Fruit fly (Drosophila melanogaster): ENCODE results near the gene Nf-YB.

Gene Nf-YB

dm6 chr2L:19763773-19764580 is 28.1 kb downstream of the Nf-YB start, which contains the start of gene fbp (continued):
- TF ChIP-seq Drgx (GFP tag; IDR thresholded peaks at IDR 0.05), result no peak
- TF ChIP-seq CG11247 (GFP tag; IDR thresholded peaks at IDR 0.05), result no peak
- no peak for TF ChIP-seq CG33213 (GFP tag; optimal IDR thresholded peaks at IDR 0.05)
- peak; percentile 86 for TF ChIP-seq sens (GFP tag)
- TF ChIP-seq mld (GFP tag; IDR thresholded peaks at IDR 0.05; ENCODE audit: partially characterized antibody), result no peak
- TF ChIP-seq CTCF (GFP tag; optimal IDR thresholded peaks at IDR 0.05), result no peak
- no peak for TF ChIP-seq tx (GFP tag; optimal IDR thresholded peaks at IDR 0.05)
- no peak for TF ChIP-seq chm (GFP tag; IDR thresholded peaks at IDR 0.05)
- TF ChIP-seq CG13894 (tag; optimal IDR thresholded peaks at IDR 0.05), result peak; percentile 70
- TF ChIP-seq Med (GFP tag), result peak; percentile 68
- TF ChIP-seq Gsc (GFP tag; IDR thresholded peaks at IDR 0.05), result no peak
- TF ChIP-seq yki (optimal IDR thresholded peaks at IDR 0.05), result no peak
- peak; percentile 28; the same call in 1 of the 3 replicates for TF ChIP-seq Mrtf (GFP tag; IDR thresholded peaks at IDR 0.05)
- TF ChIP-seq CG10366 (GFP tag; IDR thresholded peaks at IDR 0.05), result peak; percentile 41; the same call in 1 of the 2 replicates
- no peak for TF ChIP-seq CG4854 (GFP tag; optimal IDR thresholded peaks at IDR 0.05)
- TF ChIP-seq grau (tag; optimal IDR thresholded peaks at IDR 0.05), result peak; percentile 78
- TF ChIP-seq CG14860 (GFP tag; IDR thresholded peaks at IDR 0.05; ENCODE audit: partially characterized antibody), result no peak
- no peak for TF ChIP-seq Elba2 (GFP tag; optimal IDR thresholded peaks at IDR 0.05)
- TF ChIP-seq maf-S (GFP tag; optimal IDR thresholded peaks at IDR 0.05), result no peak
- no peak for TF ChIP-seq CG12744 (GFP tag; optimal IDR thresholded peaks at IDR 0.05)
- TF ChIP-seq CG17829 (tag; optimal IDR thresholded peaks at IDR 0.05), result peak; percentile 58
- no peak for TF ChIP-seq pfk (GFP tag; optimal IDR thresholded peaks at IDR 0.05)
- no peak for TF ChIP-seq z (GFP tag; IDR thresholded peaks at IDR 0.05)
- TF ChIP-seq CG2875 (GFP tag; optimal IDR thresholded peaks at IDR 0.05), result no peak
- TF ChIP-seq CG9876 (GFP tag; optimal IDR thresholded peaks at IDR 0.05), result no peak
- TF ChIP-seq grn (GFP tag; optimal IDR thresholded peaks at IDR 0.05), result no peak
- TF ChIP-seq CG43689 (GFP tag; IDR thresholded peaks at IDR 0.05), result no peak
- peak; percentile 44 for TF ChIP-seq PHDP (tag; optimal IDR thresholded peaks at IDR 0.05)
- TF ChIP-seq CG3407 (GFP tag; optimal IDR thresholded peaks at IDR 0.05), result peak; percentile 37
- TF ChIP-seq CG31224 (GFP tag; IDR thresholded peaks at IDR 0.05), result peak; percentile 49
- TF ChIP-seq Eip74EF (GFP tag; optimal IDR thresholded peaks at IDR 0.05), result peak in 1 of 2 experiments; percentile 70
- TF ChIP-seq CG7357 (GFP tag; IDR thresholded peaks at IDR 0.05), result peak; percentile 46; the same call in 1 of the 3 replicates
- TF ChIP-seq CG18619 (GFP tag; optimal IDR thresholded peaks at IDR 0.05), result peak; percentile 79
- no peak for TF ChIP-seq gro (GFP tag; optimal IDR thresholded peaks at IDR 0.05)
- TF ChIP-seq nerfin-1 (tag; optimal IDR thresholded peaks at IDR 0.05), result peak; percentile 48
- no peak for TF ChIP-seq stwl (tag; optimal IDR thresholded peaks at IDR 0.05)
- TF ChIP-seq dati (GFP tag; IDR thresholded peaks at IDR 0.05), result no peak
- no peak for TF ChIP-seq ap (GFP tag; IDR thresholded peaks at IDR 0.05)
- 0 out of 3 replicates have a peak, but pooled peaks have one; percentile 39 for TF ChIP-seq CG11456 (GFP tag; IDR thresholded peaks at IDR 0.05)
- no peak for TF ChIP-seq Nf-YA (GFP tag; IDR thresholded peaks at IDR 0.05)
- no peak for TF ChIP-seq CrebB (tag; optimal IDR thresholded peaks at IDR 0.05)
- TF ChIP-seq E2f2 (GFP tag; IDR thresholded peaks at IDR 0.05), result no peak
- TF ChIP-seq CG12236 (GFP tag; optimal IDR thresholded peaks at IDR 0.05), result no peak
- TF ChIP-seq Chrac-16 (GFP tag; optimal IDR thresholded peaks at IDR 0.05), result peak; percentile 69
- TF ChIP-seq NC2α (GFP tag; optimal IDR thresholded peaks at IDR 0.05), result no peak
- no peak for TF ChIP-seq CG15073 (GFP tag; optimal IDR thresholded peaks at IDR 0.05)
- TF ChIP-seq Bdp1 (GFP tag; optimal IDR thresholded peaks at IDR 0.05), result no peak
- TF ChIP-seq tin (GFP tag; optimal IDR thresholded peaks at IDR 0.05), result peak; percentile 58
- no peak for TF ChIP-seq HmgD (GFP tag; optimal IDR thresholded peaks at IDR 0.05)
- no peak for TF ChIP-seq CG17568 (GFP tag; optimal IDR thresholded peaks at IDR 0.05)
- TF ChIP-seq CG5953 (GFP tag; IDR thresholded peaks at IDR 0.05), result peak; percentile 8; the same call in 1 of the 2 replicates
